Fruit fly (Drosophila melanogaster) whole organism, adult: ENCODE results near the gene Tsp.

Experiments
- CG7045 ChIP-seq: fragments of 200-800 bp; sonication (Bioruptor generic); optimal IDR thresholded peaks from 2 replicates; lab custom pipeline; 2017; ENCODE audit warnings: missing biosample characterization, mild to moderate bottlenecking, missing genetic modification characterization
- Clk ChIP-seq: fragments of 200-800 bp; sonication (Bioruptor generic); optimal IDR thresholded peaks from 2 replicates; lab custom pipeline; 2017; ENCODE audit warnings: missing biosample characterization, missing genetic modification characterization
- Crg-1 ChIP-seq: fragments of 200-800 bp; sonication (Bioruptor generic); optimal IDR thresholded peaks from 2 replicates; lab custom pipeline; 2016; ENCODE audit warnings: missing biosample characterization, missing genetic modification characterization
- bab1 ChIP-seq: fragments of 200-800 bp; sonication (Bioruptor generic); optimal IDR thresholded peaks from 3 replicates; lab custom pipeline; 2019; ENCODE audit warnings: missing biosample characterization, mild to moderate bottlenecking, missing genetic modification characterization, moderate library complexity
- cic ChIP-seq: fragments of 200-800 bp; sonication (Bioruptor generic); optimal IDR thresholded peaks from 2 replicates; lab custom pipeline; 2017; ENCODE audit warnings: missing biosample characterization, mild to moderate bottlenecking, missing genetic modification characterization, moderate library complexity

- TF ChIP-seq Crg-1 (no peak), CG7045 (GFP tag; lab: Kevin White, UChicago) (no peak), bab1 (GFP tag; lab: Kevin White, UChicago) (no peak), Clk (no peak), cic (GFP tag; lab: Kevin White, UChicago) (no peak)
Observed at dm6 chr2L:6706368-6706919, 2.4 kb downstream of the Tsp start.
